Fruit fly (Drosophila melanogaster) whole organism, embryonic: Measurements from ENCODE around the gene Atu.

ENCODE experiments used
- Abd-B ChIP-seq: fragments of 200-800 bp; sonication (Bioruptor generic); optimal IDR thresholded peaks from 2 replicates; lab custom pipeline; 2018; ENCODE audit warnings: missing biosample characterization, mild to moderate bottlenecking, missing genetic modification characterization, moderate library complexity
- Bgb ChIP-seq: fragments of 200-800 bp; sonication (Bioruptor generic); IDR thresholded peaks from 2 replicates; pipeline ENCODE4 v1.3.6; 2022; ENCODE audit warnings: missing biosample characterization, missing genetic modification characterization; ENCODE audit not compliant: partially characterized antibody
- CG11085 ChIP-seq: fragments of 200-800 bp; sonication (Bioruptor generic); IDR thresholded peaks from 2 replicates; pipeline ENCODE4 v1.3.6; 2022; ENCODE audit warnings: missing biosample characterization, missing genetic modification characterization
- CG12236 ChIP-seq: fragments of 200-800 bp; sonication (Bioruptor generic); optimal IDR thresholded peaks from 2 replicates; lab custom pipeline; 2016; ENCODE audit warnings: missing biosample characterization, missing genetic modification characterization
- CG13287 ChIP-seq: fragments of 200-800 bp; sonication (Bioruptor generic); IDR thresholded peaks from 2 replicates; pipeline ENCODE4 v1.3.6; 2022; ENCODE audit warnings: missing biosample characterization, missing genetic modification characterization; ENCODE audit not compliant: partially characterized antibody
- CG13296 ChIP-seq: fragments of 200-800 bp; sonication (Bioruptor generic); optimal IDR thresholded peaks from 3 replicates; lab custom pipeline; 2018; ENCODE audit warnings: missing biosample characterization, mild to moderate bottlenecking, missing genetic modification characterization
- CG15073 ChIP-seq: fragments of 200-800 bp; sonication (Bioruptor generic); optimal IDR thresholded peaks from 2 replicates; lab custom pipeline; 2016; ENCODE audit warnings: missing biosample characterization, missing genetic modification characterization
- CG17829 ChIP-seq: fragments of 200-800 bp; optimal IDR thresholded peaks from 2 replicates; lab custom pipeline; 2019; ENCODE audit warnings: missing biosample characterization, mild to moderate bottlenecking, missing genetic modification characterization, moderate library complexity
- CG18764 ChIP-seq: fragments of 200-800 bp; sonication (Bioruptor generic); optimal IDR thresholded peaks from 3 replicates; lab custom pipeline; 2016; ENCODE audit warnings: missing biosample characterization, missing genetic modification characterization
- CG3407 ChIP-seq: fragments of 200-800 bp; sonication (Bioruptor generic); optimal IDR thresholded peaks from 2 replicates; lab custom pipeline; 2018; ENCODE audit warnings: missing biosample characterization, mild to moderate bottlenecking, missing genetic modification characterization
- CG34376 ChIP-seq: fragments of 200-800 bp; sonication (Bioruptor generic); optimal IDR thresholded peaks from 2 replicates; lab custom pipeline; 2018; ENCODE audit warnings: missing biosample characterization, mild to moderate bottlenecking, missing genetic modification characterization
- CG3847 ChIP-seq: fragments of 200-800 bp; sonication (Bioruptor generic); IDR thresholded peaks from 2 replicates; pipeline ENCODE4 v1.3.6; 2022; ENCODE audit warnings: missing biosample characterization, missing genetic modification characterization
- CG4820 ChIP-seq: fragments of 200-800 bp; sonication (Bioruptor generic); optimal IDR thresholded peaks from 3 replicates; lab custom pipeline; 2016; ENCODE audit warnings: missing biosample characterization, missing genetic modification characterization
- CG6765 ChIP-seq: fragments of 200-800 bp; sonication (Bioruptor generic); optimal IDR thresholded peaks from 3 replicates; lab custom pipeline; 2017; ENCODE audit warnings: missing biosample characterization, mild to moderate bottlenecking, missing genetic modification characterization
- CG7556 ChIP-seq: fragments of 200-800 bp; sonication (Bioruptor generic); optimal IDR thresholded peaks from 2 replicates; lab custom pipeline; 2017; ENCODE audit warnings: missing biosample characterization, mild to moderate bottlenecking, missing genetic modification characterization
- CG8765 ChIP-seq: fragments of 200-800 bp; sonication (Bioruptor generic); IDR thresholded peaks from 2 replicates; pipeline ENCODE4 v1.3.6; 2022; ENCODE audit warnings: missing biosample characterization, missing genetic modification characterization
- Dad ChIP-seq: fragments of 200-800 bp; sonication (Bioruptor generic); optimal IDR thresholded peaks from 3 replicates; lab custom pipeline; 2016; ENCODE audit warnings: missing biosample characterization, missing genetic modification characterization
- Dp ChIP-seq: fragments of 200-800 bp; sonication (Bioruptor generic); optimal IDR thresholded peaks from 2 replicates; lab custom pipeline; 2018; ENCODE audit warnings: missing biosample characterization, mild to moderate bottlenecking, missing genetic modification characterization, moderate library complexity
- Gug ChIP-seq: fragments of 200-800 bp; sonication (Bioruptor generic); IDR thresholded peaks from 4 replicates; pipeline ENCODE4 v1.3.6; 2022; ENCODE audit warnings: missing biosample characterization, missing genetic modification characterization
- HHEX ChIP-seq: fragments of 200-800 bp; sonication (Bioruptor generic); optimal IDR thresholded peaks from 3 replicates; lab custom pipeline; 2017; ENCODE audit warnings: missing biosample characterization, mild to moderate bottlenecking, missing genetic modification characterization, missing genetic modification reagents
- HLH54F ChIP-seq: fragments of 200-800 bp; sonication (Bioruptor generic); optimal IDR thresholded peaks from 3 replicates; lab custom pipeline; 2016; ENCODE audit warnings: missing biosample characterization, missing genetic modification characterization
- HmgD ChIP-seq: fragments of 200-800 bp; sonication (Bioruptor generic); optimal IDR thresholded peaks from 3 replicates; lab custom pipeline; 2016; ENCODE audit warnings: missing biosample characterization, missing genetic modification characterization
- Rfx ChIP-seq: fragments of 200-800 bp; sonication (Bioruptor generic); IDR thresholded peaks from 2 replicates; pipeline ENCODE4 v1.3.6; 2022; ENCODE audit warnings: missing biosample characterization, missing genetic modification characterization
- Scr ChIP-seq: fragments of 200-800 bp; sonication (Bioruptor generic); IDR thresholded peaks from 2 replicates; pipeline ENCODE4 v1.3.6; 2022; ENCODE audit warnings: missing biosample characterization, missing genetic modification characterization; ENCODE audit not compliant: partially characterized antibody
- Sin3A ChIP-seq: fragments of >200 bp; optimal IDR thresholded peaks from 2 replicates; lab custom pipeline; 2018
- bab2 ChIP-seq: fragments of 200-800 bp; sonication (Bioruptor generic); optimal IDR thresholded peaks from 2 replicates; lab custom pipeline; 2016; ENCODE audit warnings: missing biosample characterization, missing genetic modification characterization
- chinmo ChIP-seq: fragments of 200-800 bp; sonication (Bioruptor generic); IDR thresholded peaks from 4 replicates; pipeline ENCODE4 v1.3.6; 2022; ENCODE audit warnings: missing biosample characterization, missing genetic modification characterization; ENCODE audit not compliant: partially characterized antibody
- dpn ChIP-seq, 2 experiments: fragments of 200-800 bp; sonication (Bioruptor generic); optimal IDR thresholded peaks; 3 replicates each; lab custom pipeline; 2016; ENCODE audit warnings: missing biosample characterization in 2 of 2, missing genetic modification characterization in 2 of 2
- gcm ChIP-seq: fragments of 200-800 bp; sonication (Bioruptor generic); optimal IDR thresholded peaks from 2 replicates; lab custom pipeline; 2019; ENCODE audit warnings: missing biosample characterization, mild to moderate bottlenecking, missing genetic modification characterization, moderate library complexity
- gcm2 ChIP-seq: fragments of 200-800 bp; sonication (Bioruptor generic); optimal IDR thresholded peaks from 2 replicates; lab custom pipeline; 2016; ENCODE audit warnings: missing biosample characterization, missing genetic modification characterization
- gfzf ChIP-seq: fragments of 200-800 bp; sonication (Bioruptor generic); optimal IDR thresholded peaks from 2 replicates; lab custom pipeline; 2016; ENCODE audit warnings: missing biosample characterization, mild to moderate bottlenecking, missing genetic modification characterization, moderate library complexity
- hbn ChIP-seq: fragments of 200-800 bp; sonication (Bioruptor generic); IDR thresholded peaks from 2 replicates; pipeline ENCODE4 v1.3.6; 2022; ENCODE audit warnings: missing biosample characterization, missing genetic modification characterization; ENCODE audit not compliant: partially characterized antibody
- ind ChIP-seq: fragments of 200-800 bp; sonication (Bioruptor generic); optimal IDR thresholded peaks from 3 replicates; lab custom pipeline; 2016; ENCODE audit warnings: missing biosample characterization, missing genetic modification characterization
- insv ChIP-seq, 2 experiments: fragments of 200-800 bp; sonication (Bioruptor generic); optimal IDR thresholded peaks; 3 replicates each; lab custom pipeline; 2016 to 2018; ENCODE audit warnings: missing biosample characterization in 2 of 2, missing genetic modification characterization in 2 of 2
- mld ChIP-seq: fragments of 200-800 bp; sonication (Bioruptor generic); IDR thresholded peaks from 3 replicates; pipeline ENCODE4 v1.3.6; 2022; ENCODE audit warnings: missing biosample characterization, missing genetic modification characterization; ENCODE audit not compliant: partially characterized antibody
- nerfin-2 ChIP-seq: fragments of 200-800 bp; sonication (Bioruptor generic); IDR thresholded peaks from 2 replicates; pipeline ENCODE4 v1.3.6; 2022; ENCODE audit warnings: missing biosample characterization, missing genetic modification characterization; ENCODE audit not compliant: partially characterized antibody
- nom ChIP-seq: fragments of 200-800 bp; sonication (Bioruptor generic); optimal IDR thresholded peaks from 2 replicates; lab custom pipeline; 2017; ENCODE audit warnings: missing biosample characterization, missing genetic modification characterization, mild to moderate bottlenecking, moderate library complexity, missing genetic modification reagents
- org-1 ChIP-seq: fragments of 200-800 bp; sonication (Bioruptor generic); optimal IDR thresholded peaks from 2 replicates; lab custom pipeline; 2017; ENCODE audit warnings: missing biosample characterization, missing genetic modification characterization
- pfk ChIP-seq: fragments of 200-800 bp; sonication (Bioruptor generic); optimal IDR thresholded peaks from 2 replicates; lab custom pipeline; 2018; ENCODE audit warnings: missing biosample characterization, mild to moderate bottlenecking, missing genetic modification characterization, moderate library complexity
- prd ChIP-seq, 3 experiments: fragments of >200 bp in 2 of 3; fragments of 200-800 bp in 1 of 3; sonication (Bioruptor generic) in 1 of 3; optimal IDR thresholded peaks in 2 of 3; IDR thresholded peaks in 1 of 3; 2 replicates in 2 of 3; 3 replicates in 1 of 3; pipeline versions ENCODE4 v1.3.6 to Lab custom; 2017 to 2022; ENCODE audit warnings: missing biosample characterization in 1 of 3, missing genetic modification characterization in 1 of 3
- ranshi ChIP-seq: fragments of 200-800 bp; sonication (Bioruptor generic); IDR thresholded peaks from 2 replicates; pipeline ENCODE4 v1.3.6; 2022; ENCODE audit warnings: missing biosample characterization, missing genetic modification characterization
- ro ChIP-seq: fragments of 200-800 bp; sonication (Bioruptor generic); IDR thresholded peaks from 2 replicates; pipeline ENCODE4 v1.3.6; 2022; ENCODE audit warnings: missing biosample characterization, missing genetic modification characterization
- sens ChIP-seq: fragments of 200-800 bp; sonication (Bioruptor generic); peaks from one replicate; lab custom pipeline; 2016; ENCODE audit warnings: missing biosample characterization, missing genetic modification characterization
- sima ChIP-seq: fragments of 200-800 bp; sonication (Bioruptor generic); optimal IDR thresholded peaks from 2 replicates; lab custom pipeline; 2016; ENCODE audit warnings: missing biosample characterization, missing genetic modification characterization
- sisA ChIP-seq: fragments of 200-800 bp; sonication (Bioruptor generic); IDR thresholded peaks from 2 replicates; pipeline ENCODE4 v1.3.6; 2022; ENCODE audit warnings: missing biosample characterization, missing genetic modification characterization
- so ChIP-seq: fragments of 200-800 bp; sonication (Bioruptor generic); IDR thresholded peaks from 3 replicates; pipeline ENCODE4 v1.3.6; 2022; ENCODE audit warnings: missing biosample characterization, missing genetic modification characterization
- tup ChIP-seq: fragments of 200-800 bp; sonication (Bioruptor generic); optimal IDR thresholded peaks from 2 replicates; lab custom pipeline; 2016; ENCODE audit warnings: missing biosample characterization, mild to moderate bottlenecking, missing genetic modification characterization, moderate library complexity
- unc-4 ChIP-seq: fragments of 200-800 bp; sonication (Bioruptor generic); IDR thresholded peaks from 2 replicates; pipeline ENCODE4 v1.3.6; 2022; ENCODE audit warnings: missing biosample characterization, missing genetic modification characterization; ENCODE audit not compliant: partially characterized antibody
- wor ChIP-seq: fragments of 200-800 bp; sonication (Bioruptor generic); IDR thresholded peaks from 2 replicates; pipeline ENCODE4 v1.3.6; 2022; ENCODE audit warnings: missing biosample characterization, missing genetic modification characterization

Atu gene

dm6 chr3R:5591398-5591853 lies 21.7 kb upstream of the Atu start, which contains the start of the genes noi and Vha26 (continued):
- TF ChIP-seq Dad (no peak), Gug (GFP tag; lab: Robert Waterston, UW) (0 out of 4 replicates have a peak, but pooled peaks have one; percentile 23), Abd-B (GFP tag; lab: Kevin White, UChicago) (no peak), Dp (GFP tag; lab: Kevin White, UChicago) (peak; percentile 32), chinmo (0 out of 4 replicates have a peak, but pooled peaks have one; percentile 60), CG34376 (GFP tag; lab: Kevin White, UChicago) (no peak), pfk (peak; percentile 39), insv (GFP tag; optimal IDR thresholded peaks at IDR 0.05; lab: Kevin White, UChicago) (no peak), bab2 (GFP tag; lab: Kevin White, UChicago) (peak; percentile 10), gcm (GFP tag; lab: Kevin White, UChicago) (no peak), Rfx (GFP tag; lab: Robert Waterston, UW) (no peak), CG13287 (GFP tag; lab: Robert Waterston, UW) (no peak; the same call in none of the 2 replicates), CG15073 (GFP tag; lab: Kevin White, UChicago) (no peak), ro (GFP tag; lab: Robert Waterston, UW) (no peak), nom (no peak), wor (GFP tag; lab: Robert Waterston, UW) (no peak), prd (optimal IDR thresholded peaks at IDR 0.05; lab: Kevin White, UChicago) (no peak), prd (GFP tag; IDR thresholded peaks at IDR 0.05; lab: Robert Waterston, UW) (peak; percentile 29; the same call in 1 of the 3 replicates), HHEX (GFP tag; lab: Kevin White, UChicago) (no peak), Bgb (GFP tag; lab: Robert Waterston, UW) (peak; percentile 63), sima (GFP tag; lab: Kevin White, UChicago) (no peak), sens (GFP tag; lab: Kevin White, UChicago) (peak; percentile 91), tup (GFP tag; lab: Kevin White, UChicago) (no peak), CG7556 (GFP tag; lab: Kevin White, UChicago) (no peak), HmgD (GFP tag; lab: Kevin White, UChicago) (no peak), CG17829 (peak; percentile 73), CG11085 (no peak), gcm2 (GFP tag; lab: Kevin White, UChicago) (no peak), CG8765 (GFP tag; lab: Robert Waterston, UW) (0 out of 2 replicates have a peak, but pooled peaks have one; percentile 25), CG18764 (GFP tag; lab: Kevin White, UChicago) (peak; percentile 29), CG4820 (no peak), Scr (GFP tag; lab: Robert Waterston, UW) (peak; percentile 65), CG3407 (GFP tag; lab: Kevin White, UChicago) (no peak), org-1 (GFP tag; lab: Kevin White, UChicago) (no peak), ind (GFP tag; lab: Kevin White, UChicago) (peak; percentile 38), sisA (peak; percentile 31; the same call in 1 of the 2 replicates), so (GFP tag; lab: Robert Waterston, UW) (no peak), nerfin-2 (GFP tag; lab: Robert Waterston, UW) (peak; percentile 30; the same call in 1 of the 2 replicates), Sin3A (lab: Kevin White, UChicago) (peak; percentile 65), unc-4 (GFP tag; lab: Robert Waterston, UW) (peak; percentile 45; the same call in 1 of the 2 replicates), hbn (GFP tag; lab: Robert Waterston, UW) (0 out of 2 replicates have a peak, but pooled peaks have one; percentile 27), gfzf (GFP tag; lab: Kevin White, UChicago) (peak; percentile 68), CG12236 (GFP tag; lab: Kevin White, UChicago) (no peak), HLH54F (GFP tag; lab: Kevin White, UChicago) (peak; percentile 50), mld (GFP tag; lab: Robert Waterston, UW) (no peak), CG6765 (GFP tag; lab: Kevin White, UChicago) (no peak), dpn (GFP tag; optimal IDR thresholded peaks at IDR 0.05; lab: Kevin White, UChicago) (peak; percentile 16 to 21), ranshi (GFP tag; lab: Robert Waterston, UW) (no peak), CG13296 (GFP tag; lab: Kevin White, UChicago) (peak; percentile 7), CG3847 (GFP tag; lab: Robert Waterston, UW) (peak; percentile 45; the same call in 1 of the 2 replicates)
